Worm (Caenorhabditis elegans): ENCODE data around the gene grl-22.

grl-22 gene

ce11 chrIII:5448177-5448576 lies 34.4 kb upstream of the grl-22 start, which contains the start of gene skpt-1 (continued):
- TF ChIP-seq F37B4.10 (GFP tag; IDR thresholded peaks at IDR 0.05) (no peak), akir-1 (GFP tag; optimal IDR thresholded peaks at IDR 0.05) (no peak)

- no peak for TF ChIP-seq ceh-27 (GFP tag; optimal IDR thresholded peaks at IDR 0.05)
- TF ChIP-seq attf-5 (GFP tag; optimal IDR thresholded peaks at IDR 0.05), result peak; percentile 76
- TF ChIP-seq mxl-1 (tag; optimal IDR thresholded peaks at IDR 0.05), result no peak
- TF ChIP-seq B0261.1 (tag; optimal IDR thresholded peaks at IDR 0.05), result no peak
- TF ChIP-seq madf-6 (GFP tag; IDR thresholded peaks at IDR 0.05), result no peak
- no peak for TF ChIP-seq madf-8 (GFP tag; conservative IDR thresholded peaks at IDR 0.05)
- TF ChIP-seq hsf-1 (GFP tag; IDR thresholded peaks at IDR 0.05), result no peak
- no peak for TF ChIP-seq madf-3 (GFP tag; IDR thresholded peaks at IDR 0.05)
- no peak for TF ChIP-seq let-607 (tag; optimal IDR thresholded peaks at IDR 0.05)
- TF ChIP-seq lin-35 (GFP tag; optimal IDR thresholded peaks at IDR 0.05), result peak in 1 of 3 experiments; percentile 27
- TF ChIP-seq ceh-100 (GFP tag; IDR thresholded peaks at IDR 0.05), result no peak
- no peak for TF ChIP-seq rpc-1 (optimal IDR thresholded peaks at IDR 0.05)
- no peak for TF ChIP-seq rpc-1 (tag; optimal IDR thresholded peaks at IDR 0.05)
- no peak for TF ChIP-seq ztf-28 (GFP tag; IDR thresholded peaks at IDR 0.05)
- no peak for TF ChIP-seq ceh-58 (GFP tag; IDR thresholded peaks at IDR 0.05)
- TF ChIP-seq egl-18 (GFP tag; IDR thresholded peaks at IDR 0.05), result no peak
- no peak for TF ChIP-seq F57A8.1 (GFP tag; optimal IDR thresholded peaks at IDR 0.05)
- no peak for TF ChIP-seq Y53F4B.3 (GFP tag; IDR thresholded peaks at IDR 0.05)
- TF ChIP-seq cebp-2 (GFP tag; IDR thresholded peaks at IDR 0.05), result no peak
- peak; percentile 25 for TF ChIP-seq F23B12.7 (tag; optimal IDR thresholded peaks at IDR 0.05; ENCODE audit: insufficient read depth)
- TF ChIP-seq ceh-79 (tag; optimal IDR thresholded peaks at IDR 0.05), result no peak
- TF ChIP-seq F33H1.4 (GFP tag; IDR thresholded peaks at IDR 0.05), result 0 out of 2 replicates have a peak, but pooled peaks have one; percentile 22
- TF ChIP-seq C06A6.2 (GFP tag; conservative IDR thresholded peaks at IDR 0.05), result no peak
- no peak for TF ChIP-seq ztf-22 (GFP tag; optimal IDR thresholded peaks at IDR 0.05)
- peak; percentile 15 for TF ChIP-seq K12H6.12 (tag; optimal IDR thresholded peaks at IDR 0.05)
- peak; percentile 10 for TF ChIP-seq dpl-1 (GFP tag; optimal IDR thresholded peaks at IDR 0.05)
- TF ChIP-seq hmg-20 (GFP tag; IDR thresholded peaks at IDR 0.05), result no peak
- no peak for TF ChIP-seq lsy-27 (tag; optimal IDR thresholded peaks at IDR 0.05; ENCODE audit: borderline replicate concordance, insufficient read depth)
- no peak for TF ChIP-seq aptf-2 (GFP tag; conservative IDR thresholded peaks at IDR 0.05)
- TF ChIP-seq dpff-1 (tag; optimal IDR thresholded peaks at IDR 0.05), result no peak
- TF ChIP-seq him-1 (tag; optimal IDR thresholded peaks at IDR 0.05), result no peak
- TF ChIP-seq madf-10 (tag; optimal IDR thresholded peaks at IDR 0.05), result no peak
- TF ChIP-seq dox-1 (GFP tag; IDR thresholded peaks at IDR 0.05), result 0 out of 2 replicates have a peak, but pooled peaks have one; percentile 16
- TF ChIP-seq cebp-1 (GFP tag; IDR thresholded peaks at IDR 0.05), result peak; percentile 81
- peak; percentile 92 for TF ChIP-seq cebp-1 (tag; optimal IDR thresholded peaks at IDR 0.05)
- TF ChIP-seq F55B11.4 (tag; optimal IDR thresholded peaks at IDR 0.05; ENCODE audit: borderline replicate concordance, insufficient read depth), result no peak
- no peak for TF ChIP-seq nhr-80 (tag; optimal IDR thresholded peaks at IDR 0.05)
- no peak for TF ChIP-seq ama-1 (optimal IDR thresholded peaks at IDR 0.05)
- TF ChIP-seq ama-1 (GFP tag; optimal IDR thresholded peaks at IDR 0.05), result no peak
- no peak for TF ChIP-seq rec-8 (tag; optimal IDR thresholded peaks at IDR 0.05)
- TF ChIP-seq hlh-12 (tag; optimal IDR thresholded peaks at IDR 0.05), result no peak
- no peak for TF ChIP-seq nhr-27 (tag; optimal IDR thresholded peaks at IDR 0.05)
- TF ChIP-seq egl-44 (GFP tag; IDR thresholded peaks at IDR 0.05), result no peak
- TF ChIP-seq nhr-179 (tag; optimal IDR thresholded peaks at IDR 0.05), result no peak
- no peak for TF ChIP-seq ztf-6 (GFP tag; IDR thresholded peaks at IDR 0.05)
- no peak for TF ChIP-seq lin-26 (GFP tag; IDR thresholded peaks at IDR 0.05)
Measured at ce11 chrIII:5442711-5443253, 29.0 kb upstream of the grl-22 start, which contains the start of the genes T24G10.2 and disl-2. Gene T24G10.2 (minus strand): TSS chrIII:5442761. Gene disl-2 (plus strand): TSS chrIII:5443167.

Measured in whole organism, young adult.